Worm (Caenorhabditis elegans): Measurements from ENCODE around the gene tut-1.

DNA sequence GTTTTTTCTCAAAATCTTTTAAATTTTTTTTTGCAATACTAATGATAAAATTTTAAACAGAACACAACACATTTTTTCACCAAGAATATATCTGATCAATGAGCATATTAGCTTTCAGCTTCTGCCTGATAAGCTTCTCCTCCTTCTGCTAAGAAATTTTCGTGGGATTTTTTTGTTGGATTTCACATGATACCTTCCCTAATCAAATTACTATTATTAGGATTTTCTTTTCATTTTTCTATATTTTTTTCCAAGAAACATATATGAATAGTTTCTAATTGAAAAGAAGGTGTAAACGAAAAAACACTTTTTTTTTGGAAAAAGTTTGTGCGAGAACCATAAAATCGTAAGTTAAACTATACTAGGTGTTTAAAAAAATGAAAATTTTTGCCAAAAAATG is 48.3 kb downstream of the tut-1 start:
- no peak for TF ChIP-seq ref-1 (GFP tag; conservative IDR thresholded peaks at IDR 0.05)
- TF ChIP-seq med-1 (GFP tag; optimal IDR thresholded peaks at IDR 0.05; ENCODE audit: insufficient read depth): no peak
- TF ChIP-seq cog-1 (tag; optimal IDR thresholded peaks at IDR 0.05): no peak
- TF ChIP-seq flt-1 (GFP tag; IDR thresholded peaks at IDR 0.05): no peak
- no peak for TF ChIP-seq T22C8.4 (GFP tag; IDR thresholded peaks at IDR 0.05)
- TF ChIP-seq klf-2 (GFP tag; conservative IDR thresholded peaks at IDR 0.05): no peak
- TF ChIP-seq ztf-23 (GFP tag; IDR thresholded peaks at IDR 0.05): no peak
- TF ChIP-seq tab-1 (GFP tag; IDR thresholded peaks at IDR 0.05): no peak
